Fruit fly (Drosophila melanogaster) whole organism, embryonic: ENCODE data around the gene CG18281.

Source experiments
- Ada2b ChIP-seq: fragments of 200-800 bp; sonication (Bioruptor generic); IDR thresholded peaks from 2 replicates; pipeline ENCODE4 v1.3.6; 2022; ENCODE audit warnings: missing biosample characterization, missing genetic modification characterization
- Bgb ChIP-seq: fragments of 200-800 bp; sonication (Bioruptor generic); IDR thresholded peaks from 2 replicates; pipeline ENCODE4 v1.3.6; 2022; ENCODE audit warnings: missing biosample characterization, missing genetic modification characterization; ENCODE audit not compliant: partially characterized antibody
- CG10147 ChIP-seq: fragments of 200-800 bp; sonication (Bioruptor generic); optimal IDR thresholded peaks from 2 replicates; lab custom pipeline; 2019; ENCODE audit warnings: missing biosample characterization, mild to moderate bottlenecking, missing genetic modification characterization, moderate library complexity
- CG11560 ChIP-seq: fragments of 200-800 bp; sonication (Bioruptor generic); IDR thresholded peaks from 3 replicates; pipeline ENCODE4 v1.3.6; 2022; ENCODE audit warnings: missing biosample characterization, missing genetic modification characterization
- CG13123 ChIP-seq: fragments of 200-800 bp; sonication (Bioruptor generic); optimal IDR thresholded peaks from 2 replicates; lab custom pipeline; 2016; ENCODE audit warnings: missing biosample characterization, missing genetic modification characterization
- CG13296 ChIP-seq: fragments of 200-800 bp; sonication (Bioruptor generic); optimal IDR thresholded peaks from 3 replicates; lab custom pipeline; 2018; ENCODE audit warnings: missing biosample characterization, mild to moderate bottlenecking, missing genetic modification characterization
- CG18011 ChIP-seq: fragments of 200-800 bp; sonication (Bioruptor generic); optimal IDR thresholded peaks from 2 replicates; lab custom pipeline; 2017; ENCODE audit warnings: missing biosample characterization, missing genetic modification characterization, mild to moderate bottlenecking, moderate library complexity, missing genotype
- CG2120 ChIP-seq: fragments of 200-800 bp; sonication (Bioruptor generic); optimal IDR thresholded peaks from 3 replicates; lab custom pipeline; 2016; ENCODE audit warnings: missing biosample characterization, missing genetic modification characterization
- CG2678 ChIP-seq: fragments of 200-800 bp; sonication (Bioruptor generic); optimal IDR thresholded peaks from 3 replicates; lab custom pipeline; 2019; ENCODE audit warnings: missing biosample characterization, mild to moderate bottlenecking, missing genetic modification characterization, moderate library complexity
- CG32532 ChIP-seq: fragments of 200-800 bp; sonication (Bioruptor generic); IDR thresholded peaks from 2 replicates; pipeline ENCODE4 v1.3.6; 2022; ENCODE audit warnings: missing biosample characterization, missing genetic modification characterization
- CG34376 ChIP-seq: fragments of 200-800 bp; sonication (Bioruptor generic); optimal IDR thresholded peaks from 2 replicates; lab custom pipeline; 2018; ENCODE audit warnings: missing biosample characterization, mild to moderate bottlenecking, missing genetic modification characterization
- CG4730 ChIP-seq: fragments of 200-800 bp; sonication (Bioruptor generic); IDR thresholded peaks from 2 replicates; pipeline ENCODE4 v1.3.6; 2022; ENCODE audit warnings: missing biosample characterization, missing genetic modification characterization
- CG6791 ChIP-seq: fragments of 200-800 bp; sonication (Bioruptor generic); IDR thresholded peaks from 3 replicates; pipeline ENCODE4 v1.3.6; 2022; ENCODE audit warnings: missing biosample characterization, missing genetic modification characterization; ENCODE audit not compliant: partially characterized antibody
- CG6813 ChIP-seq: fragments of 200-800 bp; sonication (Bioruptor generic); optimal IDR thresholded peaks from 2 replicates; lab custom pipeline; 2017; ENCODE audit warnings: missing biosample characterization, missing genetic modification characterization, mild to moderate bottlenecking, moderate library complexity, missing genetic modification reagents
- CG9437 ChIP-seq: fragments of 200-800 bp; sonication (Bioruptor generic); optimal IDR thresholded peaks from 2 replicates; lab custom pipeline; 2018; ENCODE audit warnings: missing biosample characterization, mild to moderate bottlenecking, missing genetic modification characterization
- Dref ChIP-seq: fragments of 200-800 bp; sonication (Bioruptor generic); IDR thresholded peaks from 2 replicates; pipeline ENCODE4 v1.3.6; 2022; ENCODE audit warnings: missing biosample characterization, missing genetic modification characterization
- E2f1 ChIP-seq: fragments of 200-800 bp; sonication (Bioruptor generic); IDR thresholded peaks from 2 replicates; pipeline ENCODE4 v1.3.6; 2022; ENCODE audit warnings: missing biosample characterization, missing genetic modification characterization
- H15 ChIP-seq: fragments of 200-800 bp; sonication (Bioruptor generic); IDR thresholded peaks from 3 replicates; pipeline ENCODE4 v1.3.6; 2022; ENCODE audit warnings: missing biosample characterization, missing genetic modification characterization
- Hand ChIP-seq: fragments of 200-800 bp; sonication (Bioruptor generic); optimal IDR thresholded peaks from 2 replicates; lab custom pipeline; 2017; ENCODE audit warnings: mild to moderate bottlenecking, missing biosample characterization, missing genetic modification reagents, missing genetic modification characterization
- Hmx ChIP-seq: fragments of 200-800 bp; sonication (Bioruptor generic); optimal IDR thresholded peaks from 2 replicates; lab custom pipeline; 2016; ENCODE audit warnings: missing biosample characterization, missing genetic modification characterization
- MBD-R2 ChIP-seq: fragments of 200-800 bp; sonication (Bioruptor generic); IDR thresholded peaks from 2 replicates; pipeline ENCODE4 v1.3.6; 2022; ENCODE audit warnings: missing biosample characterization, missing genetic modification characterization
- Meics ChIP-seq: fragments of 200-800 bp; sonication (Bioruptor generic); optimal IDR thresholded peaks from 2 replicates; lab custom pipeline; 2017; ENCODE audit warnings: missing biosample characterization, mild to moderate bottlenecking, missing genetic modification characterization
- Nf-YC ChIP-seq: fragments of 200-800 bp; optimal IDR thresholded peaks from 3 replicates; lab custom pipeline; 2019; ENCODE audit warnings: missing biosample characterization, mild to moderate bottlenecking, missing genetic modification characterization, moderate library complexity
- PHDP ChIP-seq: fragments of 200-800 bp; sonication (Bioruptor generic); optimal IDR thresholded peaks from 3 replicates; lab custom pipeline; 2018; ENCODE audit warnings: missing biosample characterization, mild to moderate bottlenecking, missing genetic modification characterization, moderate library complexity
- Rx ChIP-seq: fragments of 200-800 bp; sonication (Bioruptor generic); IDR thresholded peaks from 2 replicates; pipeline ENCODE4 v1.3.6; 2022; ENCODE audit warnings: missing biosample characterization, missing genetic modification characterization
- Sin3A ChIP-seq: fragments of >200 bp; optimal IDR thresholded peaks from 2 replicates; lab custom pipeline; 2018
- Spps ChIP-seq: fragments of 200-800 bp; sonication (Bioruptor generic); optimal IDR thresholded peaks from 2 replicates; lab custom pipeline; 2018; ENCODE audit warnings: missing biosample characterization, mild to moderate bottlenecking, missing genetic modification characterization
- Stat92E ChIP-seq, 3 experiments: fragments of >200 bp in 2 of 3; fragments of 200-800 bp in 1 of 3; sonication (Bioruptor generic) in 1 of 3; optimal IDR thresholded peaks; 2 replicates each; lab custom pipeline; 2017 to 2019; ENCODE audit warnings: missing biosample characterization in 3 of 3, missing genetic modification characterization in 3 of 3, mild to moderate bottlenecking in 1 of 3, moderate library complexity in 1 of 3
- TFAM ChIP-seq: fragments of 200-800 bp; sonication (Bioruptor generic); optimal IDR thresholded peaks from 2 replicates; lab custom pipeline; 2017; ENCODE audit warnings: missing biosample characterization, missing genetic modification characterization, inconsistent platforms
- Vsx1 ChIP-seq: fragments of 200-800 bp; sonication (Bioruptor generic); optimal IDR thresholded peaks from 2 replicates; lab custom pipeline; 2017; ENCODE audit warnings: missing biosample characterization, mild to moderate bottlenecking, missing genetic modification characterization, missing genetic modification reagents
- Xbp1 ChIP-seq: fragments of 200-800 bp; sonication (Bioruptor generic); optimal IDR thresholded peaks from 3 replicates; lab custom pipeline; 2016; ENCODE audit warnings: missing biosample characterization, mild to moderate bottlenecking, missing genetic modification characterization
- abd-A ChIP-seq: fragments of 200-800 bp; sonication (Bioruptor generic); optimal IDR thresholded peaks from 3 replicates; lab custom pipeline; 2019; ENCODE audit warnings: missing biosample characterization, mild to moderate bottlenecking, missing genetic modification characterization, moderate library complexity
- bsh ChIP-seq, 2 experiments: fragments of 200-800 bp; sonication (Bioruptor generic); optimal IDR thresholded peaks; 2 replicates each; lab custom pipeline; 2017 to 2018; ENCODE audit warnings: mild to moderate bottlenecking in 2 of 2, missing biosample characterization in 2 of 2, missing genetic modification characterization in 2 of 2, moderate library complexity in 1 of 2
- crp ChIP-seq, 2 experiments: fragments of 200-800 bp; sonication (Bioruptor generic); optimal IDR thresholded peaks; 2 replicates in 1 of 2; 3 replicates in 1 of 2; lab custom pipeline; 2017; ENCODE audit warnings: missing biosample characterization in 2 of 2, missing genetic modification characterization in 2 of 2, mild to moderate bottlenecking in 1 of 2, moderate library complexity in 1 of 2
- danr ChIP-seq: fragments of 200-800 bp; sonication (Bioruptor generic); IDR thresholded peaks from 2 replicates; pipeline ENCODE4 v1.3.6; 2022; ENCODE audit warnings: missing biosample characterization, missing genetic modification characterization
- eve ChIP-seq, 2 experiments: fragments of >200 bp; optimal IDR thresholded peaks; 2 replicates each; lab custom pipeline; 2017; ENCODE audit warnings: missing biosample characterization in 2 of 2, missing genetic modification characterization in 2 of 2
- fd64A ChIP-seq: fragments of 200-800 bp; sonication (Bioruptor generic); optimal IDR thresholded peaks from 3 replicates; lab custom pipeline; 2018; ENCODE audit warnings: missing biosample characterization, mild to moderate bottlenecking, missing genetic modification characterization
- grau ChIP-seq: fragments of 200-800 bp; optimal IDR thresholded peaks from 3 replicates; lab custom pipeline; 2019; ENCODE audit warnings: missing biosample characterization, mild to moderate bottlenecking, missing genetic modification characterization, moderate library complexity
- lola ChIP-seq, 3 experiments: fragments of >200 bp in 2 of 3; fragments of 200-800 bp in 1 of 3; sonication (Bioruptor generic) in 1 of 3; optimal IDR thresholded peaks; 2 replicates each; lab custom pipeline; 2017 to 2019; ENCODE audit warnings: missing biosample characterization in 3 of 3, missing genetic modification characterization in 3 of 3, mild to moderate bottlenecking in 1 of 3, moderate library complexity in 1 of 3
- mam ChIP-seq: fragments of 200-800 bp; sonication (Bioruptor generic); optimal IDR thresholded peaks from 3 replicates; lab custom pipeline; 2016; ENCODE audit warnings: missing biosample characterization, missing genetic modification characterization
- nau ChIP-seq: fragments of 200-800 bp; sonication (Bioruptor generic); optimal IDR thresholded peaks from 3 replicates; lab custom pipeline; 2017; ENCODE audit warnings: missing biosample characterization, mild to moderate bottlenecking, missing genetic modification characterization, missing genetic modification reagents
- ranshi ChIP-seq: fragments of 200-800 bp; sonication (Bioruptor generic); IDR thresholded peaks from 2 replicates; pipeline ENCODE4 v1.3.6; 2022; ENCODE audit warnings: missing biosample characterization, missing genetic modification characterization
- sim ChIP-seq: fragments of 200-800 bp; sonication (Bioruptor generic); IDR thresholded peaks from 2 replicates; pipeline ENCODE4 v1.3.6; 2022; ENCODE audit warnings: missing biosample characterization, missing genetic modification characterization
- slbo ChIP-seq: fragments of 200-800 bp; sonication (Bioruptor generic); IDR thresholded peaks from 2 replicates; pipeline ENCODE4 v1.3.6; 2022; ENCODE audit warnings: missing biosample characterization, missing genetic modification characterization
- sqz ChIP-seq: fragments of 200-800 bp; sonication (Bioruptor generic); optimal IDR thresholded peaks from 3 replicates; lab custom pipeline; 2018; ENCODE audit warnings: missing biosample characterization, mild to moderate bottlenecking, missing genetic modification characterization
- tna ChIP-seq: fragments of 200-800 bp; sonication (Bioruptor generic); IDR thresholded peaks from 2 replicates; pipeline ENCODE4 v1.3.6; 2022; ENCODE audit warnings: missing biosample characterization, missing genetic modification characterization; ENCODE audit not compliant: partially characterized antibody
- unpg ChIP-seq: fragments of 200-800 bp; sonication (Bioruptor generic); optimal IDR thresholded peaks from 3 replicates; lab custom pipeline; 2018; ENCODE audit warnings: missing biosample characterization, mild to moderate bottlenecking, missing genetic modification characterization, moderate library complexity

The CG18281 gene

dm6 chr3L:20540182-20540974 lies 40.7 kb downstream of the CG18281 start, which contains the start of gene Rcd2 (continued):
- TF ChIP-seq sqz = peak; percentile 71
- TF ChIP-seq Stat92E (GFP tag; optimal IDR thresholded peaks at IDR 0.05; lab: Kevin White, UChicago) = peak in 1 of 3 experiments; percentile 12
- peak; percentile 50; the same call in 1 of the 2 replicates for TF ChIP-seq CG4730
- peak; percentile 50 for TF ChIP-seq CG18011
- TF ChIP-seq Vsx1 (GFP tag; lab: Kevin White, UChicago) = peak; percentile 74
- peak in 1 of 3 experiments; percentile 17 for TF ChIP-seq lola (GFP tag; optimal IDR thresholded peaks at IDR 0.05; lab: Kevin White, UChicago)
- TF ChIP-seq CG2678 = peak; percentile 94
- TF ChIP-seq mam (GFP tag; lab: Kevin White, UChicago) = peak; percentile 66
- peak; percentile 21 for TF ChIP-seq Spps (tag; lab: Kevin White, UChicago)
- TF ChIP-seq grau (tag; lab: Kevin White, UChicago) = peak; percentile 92
- peak; percentile 51 for TF ChIP-seq Xbp1 (GFP tag; lab: Kevin White, UChicago)
- TF ChIP-seq CG9437 (GFP tag; lab: Kevin White, UChicago) = peak; percentile 80
- peak; percentile 90 for TF ChIP-seq CG34376 (GFP tag; lab: Kevin White, UChicago)
- peak; percentile 84 for TF ChIP-seq Hand
- peak; percentile 95 for TF ChIP-seq CG13296 (GFP tag; lab: Kevin White, UChicago)
- TF ChIP-seq Bgb (GFP tag; lab: Robert Waterston, UW) = peak; percentile 95
- peak; percentile 73 for TF ChIP-seq CG6813
- peak in 1 of 2 experiments; percentile 47 for TF ChIP-seq eve (GFP tag; optimal IDR thresholded peaks at IDR 0.05; lab: Kevin White, UChicago)
- peak; percentile 81 for TF ChIP-seq nau (GFP tag; lab: Kevin White, UChicago)
- peak; percentile 91 for TF ChIP-seq CG2120 (GFP tag; lab: Kevin White, UChicago)
- TF ChIP-seq PHDP = peak; percentile 94
- TF ChIP-seq tna = peak; percentile 89
- TF ChIP-seq CG32532 (GFP tag; lab: Robert Waterston, UW) = peak; percentile 93
- peak; percentile 86 for TF ChIP-seq Nf-YC (tag; lab: Kevin White, UChicago)
- peak; percentile 76 for TF ChIP-seq slbo (GFP tag; lab: Robert Waterston, UW)
- peak; percentile 90 for TF ChIP-seq unpg
- TF ChIP-seq sim (GFP tag; lab: Robert Waterston, UW) = no peak
- peak; percentile 20 for TF ChIP-seq Hmx (GFP tag; lab: Kevin White, UChicago)
- TF ChIP-seq CG10147 (GFP tag; lab: Kevin White, UChicago) = peak; percentile 93
- TF ChIP-seq Sin3A = no peak
- peak; percentile 66 for TF ChIP-seq Ada2b
- 0 out of 3 replicates have a peak, but pooled peaks have one; percentile 41 for TF ChIP-seq CG11560 (tag; lab: Robert Waterston, UW)
- peak; percentile 62; the same call in 2 of the 3 replicates for TF ChIP-seq H15 (GFP tag; lab: Robert Waterston, UW)
- TF ChIP-seq bsh (GFP tag; optimal IDR thresholded peaks at IDR 0.05; lab: Kevin White, UChicago) = peak; percentile 47 to 59
- TF ChIP-seq abd-A (tag; lab: Kevin White, UChicago) = peak; percentile 94
- TF ChIP-seq danr (GFP tag; lab: Robert Waterston, UW) = peak; percentile 57; the same call in 1 of the 2 replicates
- TF ChIP-seq Meics (GFP tag; lab: Kevin White, UChicago) = peak; percentile 93
- peak; percentile 67 for TF ChIP-seq ranshi (GFP tag; lab: Robert Waterston, UW)
- peak; percentile 34 for TF ChIP-seq TFAM (GFP tag; lab: Kevin White, UChicago)
- TF ChIP-seq E2f1 (GFP tag; lab: Robert Waterston, UW) = peak; percentile 76; the same call in 1 of the 2 replicates
- peak; percentile 82 for TF ChIP-seq Dref
- peak; percentile 43; the same call in 1 of the 2 replicates for TF ChIP-seq Rx (GFP tag; lab: Robert Waterston, UW)
- TF ChIP-seq CG13123 (GFP tag; lab: Kevin White, UChicago) = no peak
- TF ChIP-seq fd64A (GFP tag; lab: Kevin White, UChicago) = no peak
- peak in 1 of 2 experiments; percentile 4 for TF ChIP-seq crp (GFP tag; optimal IDR thresholded peaks at IDR 0.05; lab: Kevin White, UChicago)
- TF ChIP-seq MBD-R2 (GFP tag; lab: Robert Waterston, UW) = peak; percentile 22; the same call in 1 of the 2 replicates
- TF ChIP-seq CG6791 (GFP tag; lab: Robert Waterston, UW) = peak; percentile 90
